Worm (Caenorhabditis elegans) whole organism, L4 larva: ENCODE results near the gene ZK418.13.

Experiments used
- F37D6.2 ChIP-seq: sonication (generic microtip); optimal IDR thresholded peaks from 2 replicates; lab custom pipeline; 2016; ENCODE audit warnings: mild to moderate bottlenecking, missing genetic modification characterization, missing compliant biosample characterization
- F44E2.7 ChIP-seq: fragments of 200-800 bp; sonication (Bioruptor generic); IDR thresholded peaks from 2 replicates; pipeline ENCODE4 v2.1.2; 2022; ENCODE audit warnings: missing genetic modification characterization, missing compliant biosample characterization
- Y105C5A.15 ChIP-seq: fragments of 200-800 bp; sonication (Bioruptor generic); IDR thresholded peaks from 2 replicates; pipeline ENCODE4 v1.3.6; 2022; ENCODE audit warnings: missing genetic modification characterization, missing compliant biosample characterization
- Y48G9A.11 ChIP-seq: fragments of 200-800 bp; sonication (Bioruptor generic); IDR thresholded peaks from 2 replicates; pipeline ENCODE4 v1.3.6; 2022; ENCODE audit warnings: missing genetic modification reagents, missing genetic modification characterization, missing compliant biosample characterization
- ZK337.2 ChIP-seq: fragments of 200-800 bp; sonication (Bioruptor generic); IDR thresholded peaks from 2 replicates; pipeline ENCODE4 v1.3.6; 2022; ENCODE audit warnings: missing genetic modification reagents, missing genetic modification characterization, missing compliant biosample characterization
- aha-1 ChIP-seq: fragments of 150-350 bp; peaks from one replicate; lab custom pipeline; 2014; ENCODE audit warnings: missing biosample characterization, missing genetic modification characterization
- ceh-32 ChIP-seq: sonication (generic microtip); optimal IDR thresholded peaks from 2 replicates; lab custom pipeline; 2016; ENCODE audit warnings: mild to moderate bottlenecking, missing genetic modification characterization, missing compliant biosample characterization; ENCODE audit not compliant: poor library complexity
- ces-1 ChIP-seq: fragments of 150-350 bp; sonication (generic microtip); optimal IDR thresholded peaks from 4 replicates; lab custom pipeline; 2014; ENCODE audit warnings: missing biosample characterization, missing genetic modification reagents, missing genetic modification characterization
- cey-2 ChIP-seq: sonication (generic microtip); optimal IDR thresholded peaks from 3 replicates; lab custom pipeline; 2017; ENCODE audit warnings: missing genetic modification characterization, mild to moderate bottlenecking, missing compliant biosample characterization, antibody characterized with exemption, borderline replicate concordance; ENCODE audit not compliant: insufficient read depth
- ctbp-1 ChIP-seq: fragments of 200-800 bp; sonication (Bioruptor generic); IDR thresholded peaks from 2 replicates; pipeline ENCODE4 v1.3.6; 2022; ENCODE audit warnings: missing genetic modification reagents, missing genetic modification characterization, missing compliant biosample characterization
- daf-12 ChIP-seq: fragments of 150-350 bp; optimal IDR thresholded peaks from 2 replicates; lab custom pipeline; 2014; ENCODE audit warnings: missing biosample characterization, missing genetic modification reagents, missing genetic modification characterization
- daf-16 ChIP-seq, 3 experiments: sonication (generic microtip); optimal IDR thresholded peaks; 2 replicates each; lab custom pipeline; 2016 to 2017; ENCODE audit warnings: missing genetic modification characterization in 3 of 3, missing genetic modification reagents in 3 of 3, mild to moderate bottlenecking in 2 of 3, missing compliant biosample characterization in 2 of 3, missing biosample characterization in 1 of 3, moderate library complexity in 1 of 3
- daf-19 ChIP-seq: fragments of 200-800 bp; sonication (Bioruptor generic); conservative IDR thresholded peaks from 2 replicates; pipeline ENCODE4 v1.3.6; 2022; ENCODE audit warnings: missing genetic modification characterization, missing compliant biosample characterization
- dmd-9 ChIP-seq: fragments of 200-800 bp; sonication (Bioruptor generic); IDR thresholded peaks from 2 replicates; pipeline ENCODE4 v1.3.6; 2022; ENCODE audit warnings: missing genetic modification reagents, missing genetic modification characterization, missing compliant biosample characterization
- dpl-1 ChIP-seq: fragments of 150-350 bp; optimal IDR thresholded peaks from 2 replicates; lab custom pipeline; 2014; ENCODE audit warnings: missing biosample characterization, missing genetic modification reagents, missing genetic modification characterization
- dve-1 ChIP-seq: sonication (generic microtip); optimal IDR thresholded peaks from 2 replicates; lab custom pipeline; 2017; ENCODE audit warnings: antibody characterized with exemption, mild to moderate bottlenecking, missing genetic modification characterization, missing compliant biosample characterization; ENCODE audit not compliant: insufficient read depth
- egl-27 ChIP-seq: sonication (generic microtip); optimal IDR thresholded peaks from 3 replicates; lab custom pipeline; 2017; ENCODE audit warnings: missing biosample characterization, missing genetic modification reagents, missing genetic modification characterization
- hlh-11 ChIP-seq: fragments of 200-800 bp; sonication (Bioruptor generic); optimal IDR thresholded peaks from 2 replicates; lab custom pipeline; 2018; ENCODE audit warnings: mild to moderate bottlenecking, missing genetic modification characterization, missing compliant biosample characterization
- hmg-1.1 ChIP-seq: fragments of 200-800 bp; sonication (Bioruptor generic); IDR thresholded peaks from 2 replicates; pipeline ENCODE4 v1.3.6; 2022; ENCODE audit warnings: missing genetic modification reagents, missing genetic modification characterization, missing compliant biosample characterization
- lim-7 ChIP-seq: fragments of 200-800 bp; sonication (Bioruptor generic); IDR thresholded peaks from 2 replicates; pipeline ENCODE4 v1.3.6; 2022; ENCODE audit warnings: missing genetic modification characterization, missing compliant biosample characterization
- lin-1 ChIP-seq: fragments of 200-800 bp; sonication (Bioruptor generic); IDR thresholded peaks from 2 replicates; pipeline ENCODE4 v1.3.6; 2022; ENCODE audit warnings: missing genetic modification reagents, missing genetic modification characterization, missing compliant biosample characterization
- lin-29 ChIP-seq: fragments of 200-800 bp; sonication (Bioruptor generic); IDR thresholded peaks from 2 replicates; pipeline ENCODE4 v1.3.6; 2022; ENCODE audit warnings: missing genetic modification reagents, missing genetic modification characterization, missing compliant biosample characterization
- lin-39 ChIP-seq: fragments of 150-350 bp; optimal IDR thresholded peaks from 2 replicates; lab custom pipeline; 2014; ENCODE audit warnings: missing biosample characterization, missing genetic modification reagents, missing genetic modification characterization
- lsy-2 ChIP-seq, 2 experiments: fragments of 150-350 bp in 1 of 2; sonication (generic microtip) in 1 of 2; optimal IDR thresholded peaks; 2 replicates each; lab custom pipeline; 2014 to 2017; ENCODE audit warnings: missing biosample characterization in 2 of 2, missing genetic modification characterization in 2 of 2
- madf-9 ChIP-seq: fragments of 200-800 bp; sonication (Bioruptor generic); conservative IDR thresholded peaks from 2 replicates; pipeline ENCODE4 v1.3.6; 2022; ENCODE audit warnings: missing genetic modification reagents, missing genetic modification characterization, missing compliant biosample characterization
- mdl-1 ChIP-seq, 2 experiments: fragments of 150-350 bp in 1 of 2; sonication (generic microtip) in 1 of 2; optimal IDR thresholded peaks; 2 replicates each; lab custom pipeline; 2014 to 2017; ENCODE audit warnings: missing biosample characterization in 2 of 2, missing genetic modification characterization in 2 of 2
- mdt-29 ChIP-seq: fragments of 200-800 bp; sonication (Bioruptor generic); IDR thresholded peaks from 2 replicates; pipeline ENCODE4 v1.3.6; 2022; ENCODE audit warnings: missing genetic modification reagents, missing genetic modification characterization, missing compliant biosample characterization
- mep-1 ChIP-seq: fragments of 150-350 bp; sonication (generic microtip); optimal IDR thresholded peaks from 3 replicates; lab custom pipeline; 2014; ENCODE audit warnings: missing biosample characterization, missing genetic modification characterization
- nhr-10 ChIP-seq: fragments of 150-350 bp; optimal IDR thresholded peaks from 2 replicates; lab custom pipeline; 2014; ENCODE audit warnings: missing biosample characterization, missing genetic modification characterization
- nhr-102 ChIP-seq: sonication (generic microtip); optimal IDR thresholded peaks from 2 replicates; lab custom pipeline; 2016; ENCODE audit warnings: mild to moderate bottlenecking, missing genetic modification characterization, moderate library complexity, missing compliant biosample characterization
- nhr-237 ChIP-seq: sonication (generic microtip); optimal IDR thresholded peaks from 2 replicates; lab custom pipeline; 2017; ENCODE audit warnings: missing biosample characterization, missing genetic modification characterization
- nhr-48 ChIP-seq: sonication (generic microtip); optimal IDR thresholded peaks from 2 replicates; lab custom pipeline; 2016; ENCODE audit warnings: mild to moderate bottlenecking, missing genetic modification characterization, missing compliant biosample characterization
- nhr-6 ChIP-seq: fragments of 150-350 bp; optimal IDR thresholded peaks from 2 replicates; lab custom pipeline; 2014; ENCODE audit warnings: missing biosample characterization, missing genetic modification characterization
- nhr-77 ChIP-seq: fragments of 150-350 bp; optimal IDR thresholded peaks from 2 replicates; lab custom pipeline; 2014; ENCODE audit warnings: missing biosample characterization, missing genetic modification characterization
- php-3 ChIP-seq: fragments of 200-800 bp; sonication (Bioruptor generic); IDR thresholded peaks from 2 replicates; pipeline ENCODE4 v1.3.6; 2022; ENCODE audit warnings: missing genetic modification reagents, missing genetic modification characterization, missing compliant biosample characterization
- pqm-1 ChIP-seq: sonication (generic microtip); optimal IDR thresholded peaks from 2 replicates; lab custom pipeline; 2017; ENCODE audit warnings: missing biosample characterization, missing genetic modification characterization
- saeg-2 ChIP-seq: fragments of 200-800 bp; sonication (Bioruptor generic); IDR thresholded peaks from 2 replicates; pipeline ENCODE4 v1.3.6; 2022; ENCODE audit warnings: missing genetic modification reagents, missing genetic modification characterization, missing compliant biosample characterization
- sdz-12 ChIP-seq: fragments of 200-800 bp; sonication (Bioruptor generic); optimal IDR thresholded peaks from 2 replicates; lab custom pipeline; 2018; ENCODE audit warnings: mild to moderate bottlenecking, missing genetic modification characterization, missing compliant biosample characterization
- skn-1 ChIP-seq: fragments of 150-350 bp; optimal IDR thresholded peaks from 2 replicates; lab custom pipeline; 2014; ENCODE audit warnings: missing biosample characterization, missing genetic modification characterization
- snpc-1.2 ChIP-seq: fragments of 200-800 bp; sonication (Bioruptor generic); IDR thresholded peaks from 2 replicates; pipeline ENCODE4 v1.3.6; 2022; ENCODE audit warnings: missing genetic modification reagents, missing genetic modification characterization, missing compliant biosample characterization
- spr-3 ChIP-seq: fragments of 200-800 bp; sonication (Bioruptor generic); optimal IDR thresholded peaks from 2 replicates; lab custom pipeline; 2018; ENCODE audit warnings: mild to moderate bottlenecking, missing genetic modification characterization, missing compliant biosample characterization
- tra-1 ChIP-seq: fragments of 200-800 bp; sonication (Bioruptor generic); IDR thresholded peaks from 2 replicates; pipeline ENCODE4 v1.3.6; 2022; ENCODE audit warnings: missing genetic modification reagents, missing genetic modification characterization, missing compliant biosample characterization
- unc-130 ChIP-seq: sonication (generic microtip); optimal IDR thresholded peaks from 2 replicates; lab custom pipeline; 2016; ENCODE audit warnings: missing genetic modification reagents, missing genetic modification characterization, missing compliant biosample characterization
- unc-39 ChIP-seq: sonication (generic microtip); optimal IDR thresholded peaks from 2 replicates; lab custom pipeline; 2017; ENCODE audit warnings: missing biosample characterization, missing genetic modification characterization
- zfp-2 ChIP-seq: sonication (generic microtip); optimal IDR thresholded peaks from 2 replicates; lab custom pipeline; 2016; ENCODE audit warnings: mild to moderate bottlenecking, missing genetic modification characterization, missing compliant biosample characterization
- zip-2 ChIP-seq: fragments of 150-350 bp; optimal IDR thresholded peaks from 2 replicates; lab custom pipeline; 2014; ENCODE audit warnings: missing biosample characterization, missing genetic modification characterization
- ztf-7 ChIP-seq: fragments of 150-350 bp; optimal IDR thresholded peaks from 2 replicates; lab custom pipeline; 2014; ENCODE audit warnings: missing biosample characterization, missing genetic modification characterization

Gene ZK418.13

DNA sequence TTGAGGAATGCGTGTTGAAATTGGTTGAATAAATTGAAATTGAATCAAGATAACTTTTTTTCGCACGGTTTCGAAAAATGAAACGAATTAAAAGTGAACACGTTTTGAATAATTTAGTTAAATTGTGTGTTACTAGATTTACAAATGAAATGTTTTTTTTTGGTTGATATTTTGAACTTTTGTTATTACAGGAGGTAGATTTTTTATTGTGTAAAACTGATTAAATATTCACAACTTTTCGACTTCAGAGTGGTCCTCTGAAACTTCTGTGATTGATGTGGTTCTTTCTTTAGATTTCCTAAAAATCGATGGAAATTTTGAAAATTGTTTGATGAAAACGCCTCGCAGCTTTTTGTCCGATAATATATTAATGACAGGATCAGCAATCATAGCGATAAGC is at the start of gene ZK418.13:
Gene ZK418.13 (minus strand): TSS at position 101 of the 400 bp plus-strand sequence.
- TF ChIP-seq ctbp-1 (GFP tag; lab: Robert Waterston, UW) (no peak), skn-1 (tag; lab: Kevin White, UChicago) (no peak), nhr-237 (no peak), unc-39 (tag; lab: Kevin White, UChicago) (no peak), ceh-32 (tag; lab: Kevin White, UChicago) (no peak), Y48G9A.11 (no peak), Y105C5A.15 (GFP tag; lab: Robert Waterston, UW) (no peak), zip-2 (no peak), ztf-7 (no peak), dmd-9 (GFP tag; lab: Robert Waterston, UW) (no peak), zfp-2 (tag; lab: Kevin White, UChicago) (no peak), lin-29 (no peak), unc-130 (GFP tag; lab: Kevin White, UChicago) (no peak), ZK337.2 (GFP tag; lab: Robert Waterston, UW) (no peak)
- TF ChIP-seq, all 104 proteins: peak for 0

- TF ChIP-seq ces-1 (GFP tag; lab: Kevin White, UChicago) (no peak), mdt-29 (GFP tag; lab: Robert Waterston, UW) (no peak), saeg-2 (GFP tag; lab: Robert Waterston, UW) (no peak), lsy-2 (tag; optimal IDR thresholded peaks at IDR 0.05; lab: Kevin White, UChicago) (no peak), nhr-102 (tag; lab: Kevin White, UChicago) (no peak), egl-27 (no peak), Y105C5A.15 (GFP tag; lab: Robert Waterston, UW) (no peak), cey-2 (tag; lab: Kevin White, UChicago) (no peak), nhr-48 (tag; lab: Kevin White, UChicago) (no peak), snpc-1.2 (GFP tag; lab: Robert Waterston, UW) (no peak), aha-1 (no peak), sdz-12 (GFP tag; lab: Kevin White, UChicago) (no peak)
Measured at ce11 chrIII:7124364-7124763, 48.1 kb upstream of the ZK418.13 start, which contains the start of gene B0280.2. TSS of gene B0280.2 (plus strand) at chrIII:7124664.

DNA sequence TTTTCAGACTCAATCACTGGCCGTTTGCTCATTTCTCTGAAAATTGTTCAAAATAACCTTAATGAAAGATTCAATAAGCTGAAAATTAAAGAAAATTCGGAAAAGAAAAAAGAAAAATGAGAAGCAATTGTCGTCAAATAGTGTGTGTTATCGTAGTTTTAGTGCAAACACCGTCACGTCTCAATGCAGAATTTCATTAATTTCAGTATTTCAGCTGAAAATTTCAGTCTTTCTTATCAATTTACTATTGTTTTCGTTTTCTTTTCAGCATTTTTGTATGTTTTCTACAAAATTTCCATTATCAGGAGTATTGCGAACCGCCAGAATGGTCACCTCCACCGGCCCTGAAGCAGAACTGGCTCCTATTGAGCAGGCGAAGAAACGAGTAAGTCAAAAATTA is 46.6 kb upstream of the ZK418.13 start, which contains the start of the genes B0280.9 and rpia-1:
Gene B0280.9 (minus strand): TSS at position 36 of the 400 bp plus-strand sequence.
Gene rpia-1 (plus strand): TSS at position 269 of the 400 bp plus-strand sequence.
- TF ChIP-seq spr-3 (GFP tag; lab: Kevin White, UChicago) (no peak), dpl-1 (GFP tag; lab: Kevin White, UChicago) (peak; percentile 6), hmg-1.1 (GFP tag; lab: Robert Waterston, UW) (no peak), tra-1 (GFP tag; lab: Robert Waterston, UW) (no peak), lin-1 (GFP tag; lab: Robert Waterston, UW) (no peak), nhr-77 (tag; lab: Kevin White, UChicago) (peak; percentile 41), pqm-1 (tag; lab: Kevin White, UChicago) (peak; percentile 23), daf-16 (GFP tag; optimal IDR thresholded peaks at IDR 0.05; lab: Kevin White, UChicago) (no peak), daf-16 (tag; optimal IDR thresholded peaks at IDR 0.05; lab: Kevin White, UChicago) (peak; percentile 72), daf-19 (GFP tag; lab: Robert Waterston, UW) (no peak), hlh-11 (tag; lab: Kevin White, UChicago) (peak; percentile 40), nhr-10 (tag; lab: Kevin White, UChicago) (peak; percentile 16), Y48G9A.11 (no peak), ztf-7 (peak; percentile 5), egl-27 (no peak), F37D6.2 (tag; lab: Kevin White, UChicago) (no peak), lin-39 (no peak), ces-1 (GFP tag; lab: Kevin White, UChicago) (no peak), daf-12 (tag; lab: Kevin White, UChicago) (no peak), nhr-6 (tag; lab: Kevin White, UChicago) (no peak), aha-1 (peak; percentile 79), nhr-102 (tag; lab: Kevin White, UChicago) (no peak), F44E2.7 (no peak), mdl-1 (tag; optimal IDR thresholded peaks at IDR 0.05; lab: Kevin White, UChicago) (no peak), php-3 (GFP tag; lab: Robert Waterston, UW) (no peak), lim-7 (GFP tag; lab: Robert Waterston, UW) (no peak), madf-9 (no peak), dve-1 (tag; lab: Kevin White, UChicago) (peak; percentile 52), mep-1 (peak; percentile 25), unc-39 (tag; lab: Kevin White, UChicago) (no peak), nhr-237 (no peak)
